Fruit fly (Drosophila melanogaster) whole organism: Measurements from ENCODE around the gene hoe1.

Source experiments
- Dll ChIP-seq: fragments of >200 bp; optimal IDR thresholded peaks from 2 replicates; lab custom pipeline; 2017
- psq ChIP-seq: fragments of >200 bp; optimal IDR thresholded peaks from 2 replicates; lab custom pipeline; 2017

DNA sequence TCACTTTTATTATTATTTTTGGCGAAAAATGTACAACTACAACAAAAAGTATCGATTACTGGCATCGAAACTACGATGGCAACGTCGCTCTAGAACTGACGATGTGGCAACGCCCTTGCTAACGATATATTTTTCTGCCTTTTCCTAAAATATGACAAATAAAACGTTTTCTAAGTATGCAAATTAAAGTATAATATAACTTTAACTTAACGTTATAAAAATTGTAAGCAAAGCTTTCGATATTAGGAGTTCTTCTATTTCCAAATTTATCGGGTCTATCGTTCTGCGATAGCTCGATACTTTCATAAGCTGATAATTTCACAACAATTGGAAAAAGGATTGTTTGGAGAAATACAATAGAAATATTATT lies 49.2 kb downstream of the hoe1 start, which contains the start of the genes Cf2 and CG3008:
- TF ChIP-seq Dll (no peak), psq (lab: Kevin White, UChicago) (no peak)
